Fruit fly (Drosophila melanogaster) whole organism, wandering third instar larva: ENCODE results near the gene siz.

Source experiments
- CrebA ChIP-seq: fragments of 200-800 bp; sonication (Bioruptor generic); optimal IDR thresholded peaks from 2 replicates; lab custom pipeline; 2016; ENCODE audit warnings: missing biosample characterization, mild to moderate bottlenecking, missing genetic modification characterization, borderline replicate concordance
- Sp1 ChIP-seq: fragments of 200-800 bp; sonication (Bioruptor generic); optimal IDR thresholded peaks from 3 replicates; lab custom pipeline; 2019; ENCODE audit warnings: missing biosample characterization, mild to moderate bottlenecking, missing genetic modification characterization, moderate library complexity
- foxo ChIP-seq, 2 experiments: fragments of 200-800 bp; sonication (Bioruptor generic); optimal IDR thresholded peaks; 2 replicates in 1 of 2; 3 replicates in 1 of 2; lab custom pipeline; 2016 to 2017; ENCODE audit warnings: missing biosample characterization in 2 of 2, missing genetic modification characterization in 2 of 2
- psq ChIP-seq: fragments of 200-800 bp; sonication (Bioruptor generic); optimal IDR thresholded peaks from 3 replicates; lab custom pipeline; 2017; ENCODE audit warnings: missing biosample characterization, mild to moderate bottlenecking, missing genetic modification characterization, moderate library complexity

dm6 chr3L:20999639-21000038 lies 34.7 kb upstream of the siz start:
- TF ChIP-seq CrebA (GFP tag; lab: Kevin White, UChicago), result no peak
- no peak for TF ChIP-seq foxo (GFP tag; optimal IDR thresholded peaks at IDR 0.05; lab: Kevin White, UChicago)
- TF ChIP-seq Sp1 (GFP tag; lab: Kevin White, UChicago), result no peak
- no peak for TF ChIP-seq psq (GFP tag; lab: Kevin White, UChicago)
